Worm (Caenorhabditis elegans): ENCODE data around the gene srw-124.

Gene srw-124

DNA sequence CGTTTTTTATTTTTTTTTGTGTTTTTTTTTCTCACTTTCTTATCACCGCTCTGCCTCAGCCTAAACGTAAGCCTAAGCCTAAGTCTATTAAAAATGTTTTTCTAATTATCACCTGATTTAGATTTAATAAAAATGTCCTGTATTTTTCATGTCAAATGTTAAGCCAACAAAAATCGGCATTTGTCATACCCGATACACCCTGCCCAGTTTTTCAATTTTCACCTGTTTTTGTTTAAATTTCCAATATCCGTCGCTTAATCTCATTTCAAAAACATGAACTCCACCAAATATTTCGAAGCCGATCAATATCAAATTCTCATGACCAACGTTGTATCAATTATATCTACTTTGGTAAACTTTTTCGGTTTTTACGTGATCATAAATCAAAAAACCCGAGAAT lies 45.1 kb upstream of the srw-124 start, which contains the start of gene C31B8.1:
Gene C31B8.1 (plus strand): TSS at position 301 of the 400 bp plus-strand sequence.
- TF ChIP-seq spr-1 (tag; optimal IDR thresholded peaks at IDR 0.05) (no peak), mep-1 (tag; optimal IDR thresholded peaks at IDR 0.05) (no peak), daf-16 (GFP tag; optimal IDR thresholded peaks at IDR 0.05) (no peak), daf-16 (tag; optimal IDR thresholded peaks at IDR 0.05) (no peak), pha-4 (GFP tag; IDR thresholded peaks at IDR 0.05) (no peak), pha-4 (tag; optimal IDR thresholded peaks at IDR 0.05) (no peak), rbr-2 (tag; optimal IDR thresholded peaks at IDR 0.05) (no peak), daf-19 (GFP tag; conservative IDR thresholded peaks at IDR 0.05) (no peak), spr-3 (GFP tag; optimal IDR thresholded peaks at IDR 0.05) (no peak)

ce11 chrV:2934075-2934474 lies 42.3 kb upstream of the srw-124 start, which contains the start of gene srh-247:
srh-247 (minus strand) TSS chrV:2934175.
- TF ChIP-seq T26A8.4 (GFP tag; IDR thresholded peaks at IDR 0.05) (no peak), egl-43 (GFP tag; IDR thresholded peaks at IDR 0.05) (no peak), lin-39 (tag; optimal IDR thresholded peaks at IDR 0.05) (no peak), nhr-41 (GFP tag; IDR thresholded peaks at IDR 0.05) (no peak), nhr-11 (tag; optimal IDR thresholded peaks at IDR 0.05) (no peak), mxl-3 (GFP tag; optimal IDR thresholded peaks at IDR 0.05) (no peak), dmd-9 (GFP tag; IDR thresholded peaks at IDR 0.05) (no peak), nhr-111 (GFP tag; optimal IDR thresholded peaks at IDR 0.05) (no peak), unc-39 (tag; optimal IDR thresholded peaks at IDR 0.05) (no peak)

DNA sequence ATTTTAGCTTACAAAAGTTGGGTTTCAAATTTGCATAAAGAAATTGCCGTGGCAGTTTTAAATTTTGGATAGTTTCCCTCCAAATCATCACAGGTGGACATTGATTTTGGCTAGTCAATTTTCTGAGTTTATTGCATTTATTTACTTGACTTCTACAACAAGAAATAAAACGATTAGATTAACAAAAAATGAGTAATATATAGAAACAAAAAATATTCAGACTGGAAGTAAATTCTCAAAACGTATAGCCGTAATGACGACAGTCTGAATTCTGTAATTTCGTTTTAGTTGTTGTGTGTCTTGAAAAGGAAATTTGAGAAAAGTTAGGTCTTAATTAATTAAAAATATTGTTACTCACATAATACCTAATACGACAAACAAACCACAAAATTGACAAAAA lies 37.9 kb upstream of the srw-124 start, which contains the start of gene srw-141:
Gene srw-141 (minus strand): TSS at position 101 of the 400 bp plus-strand sequence.
- no peak for TF ChIP-seq nhr-102 (tag; optimal IDR thresholded peaks at IDR 0.05)
- TF ChIP-seq F26F4.8 (GFP tag; conservative IDR thresholded peaks at IDR 0.05), result no peak
- TF ChIP-seq arid-1 (GFP tag; conservative IDR thresholded peaks at IDR 0.05), result no peak
- no peak for TF ChIP-seq tag-97 (GFP tag; IDR thresholded peaks at IDR 0.05)
- no peak for TF ChIP-seq F37D6.2 (tag; optimal IDR thresholded peaks at IDR 0.05)
- TF ChIP-seq ZK546.5 (tag; optimal IDR thresholded peaks at IDR 0.05), result no peak
- TF ChIP-seq dve-1 (tag; optimal IDR thresholded peaks at IDR 0.05; ENCODE audit: insufficient read depth), result no peak
- TF ChIP-seq fkh-10 (GFP tag; optimal IDR thresholded peaks at IDR 0.05), result no peak
- TF ChIP-seq mxl-2 (GFP tag; conservative IDR thresholded peaks at IDR 0.05), result no peak
- no peak for TF ChIP-seq attf-4 (tag; optimal IDR thresholded peaks at IDR 0.05)
- no peak for TF ChIP-seq mxl-3 (GFP tag; optimal IDR thresholded peaks at IDR 0.05)

DNA sequence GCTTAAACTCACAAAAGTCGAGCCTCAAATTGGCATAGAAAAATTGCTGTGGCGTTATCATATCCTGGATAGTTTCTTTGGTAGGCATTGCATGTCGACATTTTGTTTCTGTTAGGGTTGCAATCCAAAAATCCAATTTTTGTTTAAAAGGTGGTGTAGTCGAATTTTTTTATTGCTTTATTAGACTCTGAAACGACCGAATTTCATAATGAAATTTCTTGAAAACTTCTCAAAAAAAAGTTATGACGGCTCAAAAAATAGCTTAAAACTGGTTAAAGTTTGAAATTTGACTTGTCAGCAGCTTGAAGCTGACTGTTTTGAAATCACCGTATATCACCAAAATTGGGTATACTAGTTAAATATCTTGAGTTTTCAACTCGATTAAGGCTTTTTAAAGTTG lies 35.0 kb upstream of the srw-124 start, which contains the start of gene srw-143:
Gene srw-143 (minus strand): TSS at position 101 of the 400 bp plus-strand sequence.
- no peak for TF ChIP-seq ceh-28 (tag; optimal IDR thresholded peaks at IDR 0.05)
- no peak for TF ChIP-seq nhr-6 (tag; optimal IDR thresholded peaks at IDR 0.05)
- no peak for TF ChIP-seq daf-19 (GFP tag; conservative IDR thresholded peaks at IDR 0.05)
- TF ChIP-seq nhr-237 (tag; optimal IDR thresholded peaks at IDR 0.05), result no peak
- TF ChIP-seq tag-97 (GFP tag; IDR thresholded peaks at IDR 0.05), result no peak
- TF ChIP-seq php-3 (GFP tag; IDR thresholded peaks at IDR 0.05), result no peak
- no peak for TF ChIP-seq lin-29 (GFP tag; IDR thresholded peaks at IDR 0.05)

- TF ChIP-seq unc-62 (GFP tag; optimal IDR thresholded peaks at IDR 0.05 in 1 of 2), result peak in 1 of 2 experiments; percentile 94
- no peak for TF ChIP-seq unc-62 (tag; optimal IDR thresholded peaks at IDR 0.05)
- TF ChIP-seq Y105C5A.15 (GFP tag; IDR thresholded peaks at IDR 0.05), result no peak
Observed at ce11 chrV:2942247-2942646, 34.1 kb upstream of the srw-124 start.

Data from whole organism, L4 larva.